Worm (Caenorhabditis elegans) whole organism, young adult: ENCODE results near the gene T05H10.4.
A peak's percentile ranks its signal among the peaks of the same experiment; 100 is the strongest.

Source experiments
- B0019.2 ChIP-seq: fragments of 200-800 bp; sonication (Bioruptor generic); conservative IDR thresholded peaks from 2 replicates; pipeline ENCODE4 v1.3.6; 2022; ENCODE audit warnings: missing genetic modification reagents, missing genetic modification characterization, missing compliant biosample characterization
- B0261.1 ChIP-seq: sonication (generic microtip); optimal IDR thresholded peaks from 2 replicates; lab custom pipeline; 2016; ENCODE audit warnings: mild to moderate bottlenecking, missing genetic modification characterization, moderate library complexity, missing compliant biosample characterization
- F23B12.7 ChIP-seq: sonication (generic microtip); optimal IDR thresholded peaks from 2 replicates; lab custom pipeline; 2017; ENCODE audit warnings: missing genetic modification characterization, mild to moderate bottlenecking, missing compliant biosample characterization, antibody characterized with exemption, moderate library complexity; ENCODE audit not compliant: insufficient read depth
- F37B4.10 ChIP-seq: fragments of 200-800 bp; sonication (Bioruptor generic); IDR thresholded peaks from 2 replicates; pipeline ENCODE4 v1.3.6; 2022; ENCODE audit warnings: missing genetic modification characterization, missing compliant biosample characterization
- F49E8.2 ChIP-seq: sonication (generic microtip); optimal IDR thresholded peaks from 3 replicates; lab custom pipeline; 2017; ENCODE audit warnings: missing genetic modification characterization, mild to moderate bottlenecking, missing compliant biosample characterization, antibody characterized with exemption, moderate library complexity; ENCODE audit not compliant: insufficient read depth
- F57A8.1 ChIP-seq: fragments of 200-800 bp; sonication (Bioruptor generic); optimal IDR thresholded peaks from 2 replicates; lab custom pipeline; 2018; ENCODE audit warnings: mild to moderate bottlenecking, missing genetic modification characterization, moderate library complexity, missing compliant biosample characterization
- F57C9.4 ChIP-seq: sonication (generic microtip); optimal IDR thresholded peaks from 2 replicates; lab custom pipeline; 2017; ENCODE audit warnings: mild to moderate bottlenecking, missing genetic modification characterization, missing compliant biosample characterization
- K11D2.4 ChIP-seq: fragments of 200-800 bp; sonication (Bioruptor generic); IDR thresholded peaks from 2 replicates; pipeline ENCODE4 v1.3.6; 2022; ENCODE audit warnings: missing genetic modification reagents, missing genetic modification characterization, missing compliant biosample characterization
- K12H6.12 ChIP-seq: fragments of 200-800 bp; sonication (Bioruptor generic); optimal IDR thresholded peaks from 2 replicates; lab custom pipeline; 2018; ENCODE audit warnings: mild to moderate bottlenecking, missing genetic modification characterization, missing compliant biosample characterization
- Y56A3A.18 ChIP-seq: fragments of 200-800 bp; sonication (Bioruptor generic); IDR thresholded peaks from 2 replicates; pipeline ENCODE4 v1.3.6; 2022; ENCODE audit warnings: missing genetic modification reagents, missing genetic modification characterization, missing compliant biosample characterization
- ZK185.1 ChIP-seq: sonication (generic microtip); optimal IDR thresholded peaks from 2 replicates; lab custom pipeline; 2016; ENCODE audit warnings: mild to moderate bottlenecking, missing genetic modification characterization, missing compliant biosample characterization; ENCODE audit not compliant: poor library complexity, severe bottlenecking
- akir-1 ChIP-seq: fragments of 200-800 bp; sonication (Bioruptor generic); optimal IDR thresholded peaks from 2 replicates; lab custom pipeline; 2018; ENCODE audit warnings: mild to moderate bottlenecking, missing genetic modification characterization, moderate library complexity, missing compliant biosample characterization
- ama-1 ChIP-seq, 3 experiments: fragments of 150-350 bp in 1 of 3; sonication (generic microtip) in 2 of 3; optimal IDR thresholded peaks; 2 replicates each; lab custom pipeline; 2014 to 2018; ENCODE audit warnings: missing biosample characterization in 2 of 3, missing genetic modification characterization in 2 of 3, missing genetic modification reagents in 2 of 3
- aptf-2 ChIP-seq: fragments of 200-800 bp; sonication (Bioruptor generic); conservative IDR thresholded peaks from 2 replicates; pipeline ENCODE4 v1.3.6; 2022; ENCODE audit warnings: missing genetic modification reagents, missing genetic modification characterization, missing compliant biosample characterization
- athp-1 ChIP-seq: sonication (generic microtip); optimal IDR thresholded peaks from 2 replicates; lab custom pipeline; 2017; ENCODE audit warnings: mild to moderate bottlenecking, missing genetic modification characterization, missing compliant biosample characterization
- attf-3 ChIP-seq: fragments of 200-800 bp; sonication (Bioruptor generic); conservative IDR thresholded peaks from 2 replicates; pipeline ENCODE4 v1.3.6; 2022; ENCODE audit warnings: missing genetic modification reagents, missing genetic modification characterization, missing compliant biosample characterization
- ceh-100 ChIP-seq: fragments of 200-800 bp; sonication (Bioruptor generic); IDR thresholded peaks from 2 replicates; pipeline ENCODE4 v1.3.6; 2022; ENCODE audit warnings: missing genetic modification reagents, missing genetic modification characterization, missing compliant biosample characterization
- ceh-40 ChIP-seq: fragments of 200-800 bp; sonication (Bioruptor generic); IDR thresholded peaks from 2 replicates; pipeline ENCODE4 v1.3.6; 2022; ENCODE audit warnings: missing genetic modification characterization, missing compliant biosample characterization
- ceh-58 ChIP-seq: fragments of 200-800 bp; sonication (Bioruptor generic); IDR thresholded peaks from 2 replicates; pipeline ENCODE4 v1.3.6; 2022; ENCODE audit warnings: missing genetic modification characterization, missing compliant biosample characterization
- die-1 ChIP-seq: sonication (generic microtip); optimal IDR thresholded peaks from 2 replicates; lab custom pipeline; 2016; ENCODE audit warnings: missing genotype, mild to moderate bottlenecking, missing genetic modification characterization, missing compliant biosample characterization
- dpff-1 ChIP-seq: sonication (generic microtip); optimal IDR thresholded peaks from 2 replicates; lab custom pipeline; 2017; ENCODE audit warnings: mild to moderate bottlenecking, missing genetic modification characterization, missing compliant biosample characterization
- dpl-1 ChIP-seq: fragments of 150-350 bp; optimal IDR thresholded peaks from 2 replicates; lab custom pipeline; 2014; ENCODE audit warnings: missing biosample characterization, missing genetic modification reagents, missing genetic modification characterization
- egl-18 ChIP-seq: fragments of 200-800 bp; sonication (Bioruptor generic); IDR thresholded peaks from 2 replicates; pipeline ENCODE4 v1.3.6; 2022; ENCODE audit warnings: missing genetic modification reagents, missing genetic modification characterization, missing compliant biosample characterization
- egl-44 ChIP-seq: fragments of 200-800 bp; sonication (Bioruptor generic); IDR thresholded peaks from 2 replicates; pipeline ENCODE4 v1.3.6; 2022; ENCODE audit warnings: missing genetic modification reagents, missing genetic modification characterization, missing compliant biosample characterization
- egrh-3 ChIP-seq: fragments of 200-800 bp; sonication (Bioruptor generic); IDR thresholded peaks from 2 replicates; pipeline ENCODE4 v1.3.6; 2022; ENCODE audit warnings: missing genetic modification reagents, missing genetic modification characterization, missing compliant biosample characterization
- hmg-20 ChIP-seq: fragments of 200-800 bp; sonication (Bioruptor generic); IDR thresholded peaks from 2 replicates; pipeline ENCODE4 v1.3.6; 2022; ENCODE audit warnings: missing genetic modification reagents, missing genetic modification characterization, missing compliant biosample characterization
- let-526 ChIP-seq: fragments of 200-800 bp; sonication (Bioruptor generic); IDR thresholded peaks from 2 replicates; pipeline ENCODE4 v1.3.6; 2022; ENCODE audit warnings: missing genetic modification reagents, missing genetic modification characterization, missing compliant biosample characterization
- let-607 ChIP-seq, 2 experiments: fragments of 200-800 bp in 1 of 2; sonication (Bioruptor generic) in 1 of 2; sonication (generic microtip) in 1 of 2; optimal IDR thresholded peaks; 2 replicates each; lab custom pipeline; 2016 to 2018; ENCODE audit warnings: mild to moderate bottlenecking in 2 of 2, missing compliant biosample characterization in 2 of 2, missing genetic modification characterization in 2 of 2, moderate library complexity in 2 of 2, missing genotype in 1 of 2
- lin-54 ChIP-seq: fragments of 200-800 bp; sonication (Bioruptor generic); optimal IDR thresholded peaks from 2 replicates; lab custom pipeline; 2018; ENCODE audit warnings: mild to moderate bottlenecking, missing genetic modification characterization, missing compliant biosample characterization
- lsy-27 ChIP-seq: sonication (generic microtip); optimal IDR thresholded peaks from 2 replicates; lab custom pipeline; 2017; ENCODE audit warnings: missing genetic modification characterization, mild to moderate bottlenecking, missing compliant biosample characterization, antibody characterized with exemption, missing genotype, borderline replicate concordance; ENCODE audit not compliant: insufficient read depth
- madf-10 ChIP-seq: sonication (generic microtip); optimal IDR thresholded peaks from 2 replicates; lab custom pipeline; 2016; ENCODE audit warnings: mild to moderate bottlenecking, missing genetic modification characterization, missing compliant biosample characterization
- mxl-1 ChIP-seq: sonication (generic microtip); optimal IDR thresholded peaks from 2 replicates; lab custom pipeline; 2016; ENCODE audit warnings: missing genetic modification characterization, missing compliant biosample characterization
- nfya-1 ChIP-seq: sonication (generic microtip); optimal IDR thresholded peaks from 2 replicates; lab custom pipeline; 2017; ENCODE audit warnings: antibody characterized with exemption, missing compliant biosample characterization, missing genetic modification characterization, borderline replicate concordance; ENCODE audit not compliant: insufficient read depth
- nfyb-1 ChIP-seq: fragments of 200-800 bp; sonication (Bioruptor generic); IDR thresholded peaks from 2 replicates; pipeline ENCODE4 v1.3.6; 2022; ENCODE audit warnings: missing genetic modification reagents, missing genetic modification characterization, missing compliant biosample characterization
- nhr-90 ChIP-seq: sonication (generic microtip); optimal IDR thresholded peaks from 2 replicates; lab custom pipeline; 2016; ENCODE audit warnings: missing genotype, mild to moderate bottlenecking, missing genetic modification characterization, missing compliant biosample characterization
- rcor-1 ChIP-seq: fragments of 200-800 bp; sonication (Bioruptor generic); IDR thresholded peaks from 2 replicates; pipeline ENCODE4 v1.3.6; 2022; ENCODE audit warnings: missing genetic modification reagents, missing genetic modification characterization, missing compliant biosample characterization
- rec-8 ChIP-seq, 2 experiments: sonication (generic microtip); optimal IDR thresholded peaks; 2 replicates each; lab custom pipeline; 2016; ENCODE audit warnings: mild to moderate bottlenecking in 2 of 2, missing genetic modification characterization in 2 of 2, missing genetic modification reagents in 2 of 2, missing genotype in 2 of 2, missing biosample characterization in 1 of 2, missing compliant biosample characterization in 1 of 2, moderate library complexity in 1 of 2
- tlf-1 ChIP-seq: fragments of 200-800 bp; sonication (Bioruptor generic); optimal IDR thresholded peaks from 2 replicates; lab custom pipeline; 2018; ENCODE audit warnings: mild to moderate bottlenecking, missing genetic modification characterization, missing compliant biosample characterization
- unc-130 ChIP-seq: sonication (generic microtip); optimal IDR thresholded peaks from 2 replicates; lab custom pipeline; 2016; ENCODE audit warnings: missing genetic modification reagents, missing genetic modification characterization, missing compliant biosample characterization
- xnd-1 ChIP-seq: sonication (generic microtip); optimal IDR thresholded peaks from 2 replicates; lab custom pipeline; 2016; ENCODE audit warnings: missing genotype, missing genetic modification reagents, missing genetic modification characterization, missing compliant biosample characterization
- zim-3 ChIP-seq: sonication (generic microtip); optimal IDR thresholded peaks from 2 replicates; lab custom pipeline; 2017; ENCODE audit warnings: mild to moderate bottlenecking, missing genetic modification characterization, moderate library complexity, missing compliant biosample characterization
- ztf-18 ChIP-seq: sonication (generic microtip); optimal IDR thresholded peaks from 2 replicates; lab custom pipeline; 2016; ENCODE audit warnings: missing genotype, mild to moderate bottlenecking, missing genetic modification characterization, missing compliant biosample characterization
- ztf-22 ChIP-seq: fragments of 200-800 bp; sonication (Bioruptor generic); optimal IDR thresholded peaks from 2 replicates; lab custom pipeline; 2018; ENCODE audit warnings: mild to moderate bottlenecking, missing genetic modification characterization, moderate library complexity, missing compliant biosample characterization
- ztf-25 ChIP-seq: fragments of 200-800 bp; sonication (Bioruptor generic); IDR thresholded peaks from 2 replicates; pipeline ENCODE4 v1.3.6; 2022; ENCODE audit warnings: missing genetic modification reagents, missing genetic modification characterization, missing compliant biosample characterization
- ztf-26 ChIP-seq: sonication (generic microtip); optimal IDR thresholded peaks from 2 replicates; lab custom pipeline; 2017; ENCODE audit warnings: missing genetic modification characterization, missing compliant biosample characterization
- ztf-6 ChIP-seq: fragments of 200-800 bp; sonication (Bioruptor generic); IDR thresholded peaks from 2 replicates; pipeline ENCODE4 v1.3.6; 2022; ENCODE audit warnings: missing genetic modification reagents, missing genetic modification characterization, missing compliant biosample characterization

The T05H10.4 gene

DNA sequence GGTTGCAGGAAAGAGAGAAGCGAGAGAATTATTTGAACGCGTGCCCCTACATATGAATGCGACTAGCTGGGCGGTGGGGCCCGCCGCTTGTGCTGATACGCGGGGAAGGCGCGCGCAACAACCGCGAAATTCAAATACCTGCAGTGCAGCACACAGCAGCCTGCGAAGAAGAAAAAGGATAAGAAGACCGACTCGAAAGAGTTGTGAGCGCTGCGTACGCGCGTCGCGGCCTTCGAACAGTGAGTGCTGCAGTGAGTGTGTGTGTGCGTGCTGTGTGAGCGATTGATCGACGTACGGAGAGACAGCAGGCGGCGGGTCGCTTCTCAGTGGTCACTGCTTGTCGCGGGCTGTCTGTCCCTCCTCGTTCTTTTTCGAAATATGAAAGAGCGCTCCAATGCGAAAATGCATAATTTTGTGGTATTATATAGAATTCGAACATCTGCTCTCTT lies 24.7 kb upstream of the T05H10.4 start (continued):
- TF ChIP-seq xnd-1 (tag; lab: Kevin White, UChicago) (no peak), ztf-22 (peak; percentile 72), akir-1 (GFP tag; lab: Kevin White, UChicago) (peak; percentile 42), attf-3 (GFP tag; lab: Robert Waterston, UW) (peak; percentile 72), egrh-3 (peak; percentile 88), F57C9.4 (no peak), F37B4.10 (GFP tag; lab: Robert Waterston, UW) (no peak), athp-1 (tag; lab: Kevin White, UChicago) (peak; percentile 82), zim-3 (tag; lab: Kevin White, UChicago) (peak; percentile 47), die-1 (tag; lab: Kevin White, UChicago) (peak; percentile 65), ztf-25 (no peak), egl-44 (GFP tag; lab: Robert Waterston, UW) (no peak), let-526 (GFP tag; lab: Robert Waterston, UW) (peak; percentile 88), rcor-1 (peak; percentile 61), ceh-100 (GFP tag; lab: Robert Waterston, UW) (peak; percentile 69), rec-8 (tag; optimal IDR thresholded peaks at IDR 0.05; lab: Kevin White, UChicago) (no peak), let-607 (tag; optimal IDR thresholded peaks at IDR 0.05; lab: Kevin White, UChicago) (peak; percentile 76 to 84), mxl-1 (tag; lab: Kevin White, UChicago) (no peak), F23B12.7 (tag; lab: Kevin White, UChicago) (peak; percentile 22), madf-10 (peak; percentile 90), F57A8.1 (no peak), Y56A3A.18 (GFP tag; lab: Robert Waterston, UW) (no peak), nfya-1 (no peak), hmg-20 (no peak), ztf-6 (GFP tag; lab: Robert Waterston, UW) (peak; percentile 75; the same call in 1 of the 2 replicates), ama-1 (optimal IDR thresholded peaks at IDR 0.05; lab: Kevin White, UChicago) (no peak), ama-1 (GFP tag; optimal IDR thresholded peaks at IDR 0.05; lab: Kevin White, UChicago) (peak in 1 of 2 experiments; percentile 18), B0019.2 (GFP tag; lab: Robert Waterston, UW) (no peak), dpff-1 (tag; lab: Kevin White, UChicago) (no peak), ztf-26 (tag; lab: Kevin White, UChicago) (peak; percentile 93), ztf-18 (peak; percentile 78), ceh-58 (no peak), nfyb-1 (GFP tag; lab: Robert Waterston, UW) (peak; percentile 95), K11D2.4 (GFP tag; lab: Robert Waterston, UW) (peak; percentile 93), tlf-1 (peak; percentile 67), egl-18 (0 out of 2 replicates have a peak, but pooled peaks have one; percentile 66), lin-54 (peak; percentile 78), nhr-90 (tag; lab: Kevin White, UChicago) (peak; percentile 72), F49E8.2 (tag; lab: Kevin White, UChicago) (no peak), unc-130 (GFP tag; lab: Kevin White, UChicago) (peak; percentile 21), K12H6.12 (tag; lab: Kevin White, UChicago) (peak; percentile 98), dpl-1 (GFP tag; lab: Kevin White, UChicago) (no peak), B0261.1 (tag; lab: Kevin White, UChicago) (no peak), ZK185.1 (tag; lab: Kevin White, UChicago) (peak; percentile 41), lsy-27 (tag; lab: Kevin White, UChicago) (no peak), aptf-2 (no peak), ceh-40 (GFP tag; lab: Robert Waterston, UW) (0 out of 2 replicates have a peak, but pooled peaks have one; percentile 30)
